Worm (Caenorhabditis elegans) whole organism, late embryonic: ENCODE data around the gene T05H4.11.
A peak's percentile ranks its signal among the peaks of the same experiment; 100 is the strongest.

Experiments used
- ceh-2 ChIP-seq: sonication (generic microtip); optimal IDR thresholded peaks from 2 replicates; lab custom pipeline; 2016; ENCODE audit warnings: missing genotype, missing genetic modification characterization, missing compliant biosample characterization
- ceh-30 ChIP-seq: fragments of 150-350 bp; optimal IDR thresholded peaks from 2 replicates; lab custom pipeline; 2014; ENCODE audit warnings: missing biosample characterization, missing genetic modification characterization
- ceh-48 ChIP-seq: sonication (generic microtip); optimal IDR thresholded peaks from 2 replicates; lab custom pipeline; 2016; ENCODE audit warnings: missing genetic modification characterization, inconsistent platforms, missing compliant biosample characterization
- fkh-10 ChIP-seq: fragments of 150-350 bp; optimal IDR thresholded peaks from 2 replicates; lab custom pipeline; 2014; ENCODE audit warnings: missing biosample characterization, missing genetic modification reagents, missing genetic modification characterization
- gmeb-2 ChIP-seq: sonication (generic microtip); optimal IDR thresholded peaks from 2 replicates; lab custom pipeline; 2016; ENCODE audit warnings: missing genetic modification characterization, inconsistent platforms, missing compliant biosample characterization
- hlh-15 ChIP-seq: sonication (generic microtip); optimal IDR thresholded peaks from 2 replicates; lab custom pipeline; 2016; ENCODE audit warnings: missing genetic modification characterization, missing compliant biosample characterization
- hlh-30 ChIP-seq: sonication (generic microtip); optimal IDR thresholded peaks from 2 replicates; lab custom pipeline; 2017; ENCODE audit warnings: antibody characterized with exemption, missing genetic modification characterization, missing compliant biosample characterization; ENCODE audit not compliant: insufficient read depth
- nhr-11 ChIP-seq: fragments of 150-350 bp; optimal IDR thresholded peaks from 2 replicates; lab custom pipeline; 2014; ENCODE audit warnings: missing biosample characterization, missing genetic modification characterization
- nhr-232 ChIP-seq: sonication (generic microtip); optimal IDR thresholded peaks from 2 replicates; lab custom pipeline; 2016; ENCODE audit warnings: missing genetic modification characterization, missing compliant biosample characterization
- odd-2 ChIP-seq: sonication (generic microtip); optimal IDR thresholded peaks from 2 replicates; lab custom pipeline; 2017; ENCODE audit warnings: antibody characterized with exemption, mild to moderate bottlenecking, missing genetic modification characterization, missing compliant biosample characterization
- pag-3 ChIP-seq: sonication (generic microtip); optimal IDR thresholded peaks from 2 replicates; lab custom pipeline; 2016; ENCODE audit warnings: missing compliant biosample characterization, missing genetic modification characterization, borderline replicate concordance
- sox-2 ChIP-seq: fragments of 200-800 bp; sonication (Bioruptor generic); IDR thresholded peaks from 2 replicates; pipeline ENCODE4 v1.3.6; 2022; ENCODE audit warnings: missing genetic modification reagents, missing genetic modification characterization, missing compliant biosample characterization
- tbx-2 ChIP-seq: sonication (generic microtip); optimal IDR thresholded peaks from 2 replicates; lab custom pipeline; 2016; ENCODE audit warnings: missing genetic modification characterization, missing compliant biosample characterization
- unc-55 ChIP-seq: sonication (generic microtip); optimal IDR thresholded peaks from 2 replicates; lab custom pipeline; 2017; ENCODE audit warnings: missing biosample characterization, missing genetic modification reagents, missing genetic modification characterization

- no peak for TF ChIP-seq sox-2 (GFP tag; lab: Robert Waterston, UW)
- TF ChIP-seq odd-2 (tag; lab: Kevin White, UChicago): no peak
- no peak for TF ChIP-seq ceh-48
- no peak for TF ChIP-seq pag-3 (tag; lab: Kevin White, UChicago)
- TF ChIP-seq gmeb-2: no peak
- TF ChIP-seq ceh-30 (tag; lab: Kevin White, UChicago): no peak
- no peak for TF ChIP-seq nhr-232 (tag; lab: Kevin White, UChicago)
- no peak for TF ChIP-seq hlh-30 (tag; lab: Kevin White, UChicago)
- no peak for TF ChIP-seq hlh-15 (tag; lab: Kevin White, UChicago)
- TF ChIP-seq tbx-2 (tag; lab: Kevin White, UChicago): no peak
- TF ChIP-seq unc-55 (GFP tag; lab: Kevin White, UChicago): peak; percentile 42
- TF ChIP-seq ceh-2: no peak
- no peak for TF ChIP-seq fkh-10
- no peak for TF ChIP-seq nhr-11 (tag; lab: Kevin White, UChicago)
Measured at ce11 chrV:6456903-6457302, 30.8 kb upstream of the T05H4.11 start.
